Worm (Caenorhabditis elegans) whole organism, L4 larva: Measurements from ENCODE around the gene tufm-1.

Experiments used
- T26A8.4 ChIP-seq: fragments of 200-800 bp; sonication (Bioruptor generic); IDR thresholded peaks from 2 replicates; pipeline ENCODE4 v1.3.6; 2022; ENCODE audit warnings: missing genetic modification characterization, missing compliant biosample characterization
- Y48G9A.11 ChIP-seq: fragments of 200-800 bp; sonication (Bioruptor generic); IDR thresholded peaks from 2 replicates; pipeline ENCODE4 v1.3.6; 2022; ENCODE audit warnings: missing genetic modification reagents, missing genetic modification characterization, missing compliant biosample characterization
- ZK337.2 ChIP-seq: fragments of 200-800 bp; sonication (Bioruptor generic); IDR thresholded peaks from 2 replicates; pipeline ENCODE4 v1.3.6; 2022; ENCODE audit warnings: missing genetic modification reagents, missing genetic modification characterization, missing compliant biosample characterization
- aha-1 ChIP-seq: fragments of 150-350 bp; peaks from one replicate; lab custom pipeline; 2014; ENCODE audit warnings: missing biosample characterization, missing genetic modification characterization
- ama-1 ChIP-seq: fragments of 150-350 bp; optimal IDR thresholded peaks from 2 replicates; lab custom pipeline; 2014; ENCODE audit warnings: inconsistent platforms, mixed read lengths
- attf-4 ChIP-seq: sonication (generic microtip); optimal IDR thresholded peaks from 3 replicates; lab custom pipeline; 2017; ENCODE audit warnings: missing biosample characterization, missing genetic modification characterization
- ceh-28 ChIP-seq: fragments of 150-350 bp; optimal IDR thresholded peaks from 2 replicates; lab custom pipeline; 2014; ENCODE audit warnings: missing biosample characterization, missing genetic modification reagents, missing genetic modification characterization
- ceh-62 ChIP-seq: sonication (generic microtip); optimal IDR thresholded peaks from 2 replicates; lab custom pipeline; 2017; ENCODE audit warnings: missing biosample characterization, missing genetic modification characterization
- ceh-82 ChIP-seq: sonication (generic microtip); optimal IDR thresholded peaks from 2 replicates; lab custom pipeline; 2017; ENCODE audit warnings: missing biosample characterization, missing genetic modification characterization
- ces-1 ChIP-seq: fragments of 150-350 bp; sonication (generic microtip); optimal IDR thresholded peaks from 4 replicates; lab custom pipeline; 2014; ENCODE audit warnings: missing biosample characterization, missing genetic modification reagents, missing genetic modification characterization
- cey-2 ChIP-seq: sonication (generic microtip); optimal IDR thresholded peaks from 3 replicates; lab custom pipeline; 2017; ENCODE audit warnings: missing genetic modification characterization, mild to moderate bottlenecking, missing compliant biosample characterization, antibody characterized with exemption, borderline replicate concordance; ENCODE audit not compliant: insufficient read depth
- daf-16 ChIP-seq, 3 experiments: sonication (generic microtip); optimal IDR thresholded peaks; 2 replicates each; lab custom pipeline; 2016 to 2017; ENCODE audit warnings: missing genetic modification characterization in 3 of 3, missing genetic modification reagents in 3 of 3, mild to moderate bottlenecking in 2 of 3, missing compliant biosample characterization in 2 of 3, missing biosample characterization in 1 of 3, moderate library complexity in 1 of 3
- dpl-1 ChIP-seq: fragments of 150-350 bp; optimal IDR thresholded peaks from 2 replicates; lab custom pipeline; 2014; ENCODE audit warnings: missing biosample characterization, missing genetic modification reagents, missing genetic modification characterization
- dve-1 ChIP-seq: sonication (generic microtip); optimal IDR thresholded peaks from 2 replicates; lab custom pipeline; 2017; ENCODE audit warnings: antibody characterized with exemption, mild to moderate bottlenecking, missing genetic modification characterization, missing compliant biosample characterization; ENCODE audit not compliant: insufficient read depth
- egl-43 ChIP-seq: fragments of 200-800 bp; sonication (Bioruptor generic); IDR thresholded peaks from 2 replicates; pipeline ENCODE4 v1.3.6; 2022; ENCODE audit warnings: missing genetic modification reagents, missing genetic modification characterization, missing compliant biosample characterization
- fos-1 ChIP-seq: fragments of 150-350 bp; optimal IDR thresholded peaks from 2 replicates; lab custom pipeline; 2014; ENCODE audit warnings: missing biosample characterization, missing genetic modification characterization
- gei-8 ChIP-seq: fragments of 200-800 bp; sonication (Bioruptor generic); optimal IDR thresholded peaks from 2 replicates; lab custom pipeline; 2018; ENCODE audit warnings: mild to moderate bottlenecking, missing genetic modification characterization, missing compliant biosample characterization
- hlh-11 ChIP-seq: fragments of 200-800 bp; sonication (Bioruptor generic); optimal IDR thresholded peaks from 2 replicates; lab custom pipeline; 2018; ENCODE audit warnings: mild to moderate bottlenecking, missing genetic modification characterization, missing compliant biosample characterization
- hlh-30 ChIP-seq: sonication (generic microtip); optimal IDR thresholded peaks from 2 replicates; lab custom pipeline; 2017; ENCODE audit warnings: antibody characterized with exemption, mild to moderate bottlenecking, missing genetic modification characterization, missing compliant biosample characterization; ENCODE audit not compliant: insufficient read depth
- jun-1 ChIP-seq: fragments of 150-350 bp; optimal IDR thresholded peaks from 2 replicates; lab custom pipeline; 2014; ENCODE audit warnings: missing biosample characterization, missing genetic modification reagents, missing genetic modification characterization
- lin-13 ChIP-seq: fragments of 150-350 bp; optimal IDR thresholded peaks from 2 replicates; lab custom pipeline; 2014; ENCODE audit warnings: missing biosample characterization, missing genetic modification reagents, missing genetic modification characterization
- lin-38 ChIP-seq: fragments of 200-800 bp; sonication (Bioruptor generic); IDR thresholded peaks from 2 replicates; pipeline ENCODE4 v1.3.6; 2022; ENCODE audit warnings: missing genetic modification reagents, missing genetic modification characterization, missing compliant biosample characterization
- lsy-2 ChIP-seq, 2 experiments: fragments of 150-350 bp in 1 of 2; sonication (generic microtip) in 1 of 2; optimal IDR thresholded peaks; 2 replicates each; lab custom pipeline; 2014 to 2017; ENCODE audit warnings: missing biosample characterization in 2 of 2, missing genetic modification characterization in 2 of 2
- mdl-1 ChIP-seq, 2 experiments: fragments of 150-350 bp in 1 of 2; sonication (generic microtip) in 1 of 2; optimal IDR thresholded peaks; 2 replicates each; lab custom pipeline; 2014 to 2017; ENCODE audit warnings: missing biosample characterization in 2 of 2, missing genetic modification characterization in 2 of 2
- mep-1 ChIP-seq: fragments of 150-350 bp; sonication (generic microtip); optimal IDR thresholded peaks from 3 replicates; lab custom pipeline; 2014; ENCODE audit warnings: missing biosample characterization, missing genetic modification characterization
- mes-2 ChIP-seq: sonication (generic microtip); optimal IDR thresholded peaks from 2 replicates; lab custom pipeline; 2016; ENCODE audit warnings: missing genotype, mild to moderate bottlenecking, missing genetic modification characterization, missing compliant biosample characterization; ENCODE audit not compliant: poor library complexity, severe bottlenecking
- mxl-2 ChIP-seq: fragments of 200-800 bp; sonication (Bioruptor generic); conservative IDR thresholded peaks from 2 replicates; pipeline ENCODE4 v1.3.6; 2022; ENCODE audit warnings: missing genetic modification reagents, missing genetic modification characterization, missing compliant biosample characterization
- nhr-102 ChIP-seq: sonication (generic microtip); optimal IDR thresholded peaks from 2 replicates; lab custom pipeline; 2016; ENCODE audit warnings: mild to moderate bottlenecking, missing genetic modification characterization, moderate library complexity, missing compliant biosample characterization
- nhr-25 ChIP-seq: sonication (generic microtip); optimal IDR thresholded peaks from 2 replicates; lab custom pipeline; 2017; ENCODE audit warnings: missing genetic modification characterization, mild to moderate bottlenecking, missing compliant biosample characterization, antibody characterized with exemption, moderate library complexity, borderline replicate concordance; ENCODE audit not compliant: insufficient read depth
- nhr-41 ChIP-seq: fragments of 200-800 bp; sonication (Bioruptor generic); IDR thresholded peaks from 2 replicates; pipeline ENCODE4 v1.3.6; 2022; ENCODE audit warnings: missing genetic modification reagents, missing genetic modification characterization, missing compliant biosample characterization
- nhr-6 ChIP-seq: fragments of 150-350 bp; optimal IDR thresholded peaks from 2 replicates; lab custom pipeline; 2014; ENCODE audit warnings: missing biosample characterization, missing genetic modification characterization
- pha-4 ChIP-seq, 2 experiments: fragments of 150-350 bp in 1 of 2; fragments of 200-800 bp in 1 of 2; sonication (Bioruptor generic) in 1 of 2; IDR thresholded peaks in 1 of 2; optimal IDR thresholded peaks in 1 of 2; 2 replicates each; pipeline versions ENCODE4 v1.3.6 to Lab custom; 2014 to 2022; ENCODE audit warnings: missing genetic modification characterization in 2 of 2, missing genetic modification reagents in 2 of 2, missing biosample characterization in 1 of 2, missing compliant biosample characterization in 1 of 2
- rbr-2 ChIP-seq: sonication (generic microtip); optimal IDR thresholded peaks from 2 replicates; lab custom pipeline; 2016; ENCODE audit warnings: missing genotype, missing genetic modification characterization, missing compliant biosample characterization
- set-16 ChIP-seq: fragments of 200-800 bp; sonication (Bioruptor generic); IDR thresholded peaks from 2 replicates; pipeline ENCODE4 v1.3.6; 2022; ENCODE audit warnings: missing genetic modification reagents, missing genetic modification characterization, missing compliant biosample characterization
- snpc-4 ChIP-seq: fragments of 150-350 bp; optimal IDR thresholded peaks from 2 replicates; lab custom pipeline; 2014; ENCODE audit warnings: missing biosample characterization, missing genetic modification characterization
- spr-1 ChIP-seq: sonication (generic microtip); optimal IDR thresholded peaks from 2 replicates; lab custom pipeline; 2016; ENCODE audit warnings: mild to moderate bottlenecking, missing genetic modification characterization, missing compliant biosample characterization
- tra-1 ChIP-seq: fragments of 200-800 bp; sonication (Bioruptor generic); IDR thresholded peaks from 2 replicates; pipeline ENCODE4 v1.3.6; 2022; ENCODE audit warnings: missing genetic modification reagents, missing genetic modification characterization, missing compliant biosample characterization
- unc-130 ChIP-seq: sonication (generic microtip); optimal IDR thresholded peaks from 2 replicates; lab custom pipeline; 2016; ENCODE audit warnings: missing genetic modification reagents, missing genetic modification characterization, missing compliant biosample characterization
- zag-1 ChIP-seq: fragments of 150-350 bp; optimal IDR thresholded peaks from 2 replicates; lab custom pipeline; 2014; ENCODE audit warnings: missing biosample characterization, missing genetic modification characterization
- ztf-11 ChIP-seq: fragments of 150-350 bp; optimal IDR thresholded peaks from 2 replicates; lab custom pipeline; 2014; ENCODE audit warnings: missing biosample characterization, missing genetic modification characterization

The tufm-1 gene

DNA sequence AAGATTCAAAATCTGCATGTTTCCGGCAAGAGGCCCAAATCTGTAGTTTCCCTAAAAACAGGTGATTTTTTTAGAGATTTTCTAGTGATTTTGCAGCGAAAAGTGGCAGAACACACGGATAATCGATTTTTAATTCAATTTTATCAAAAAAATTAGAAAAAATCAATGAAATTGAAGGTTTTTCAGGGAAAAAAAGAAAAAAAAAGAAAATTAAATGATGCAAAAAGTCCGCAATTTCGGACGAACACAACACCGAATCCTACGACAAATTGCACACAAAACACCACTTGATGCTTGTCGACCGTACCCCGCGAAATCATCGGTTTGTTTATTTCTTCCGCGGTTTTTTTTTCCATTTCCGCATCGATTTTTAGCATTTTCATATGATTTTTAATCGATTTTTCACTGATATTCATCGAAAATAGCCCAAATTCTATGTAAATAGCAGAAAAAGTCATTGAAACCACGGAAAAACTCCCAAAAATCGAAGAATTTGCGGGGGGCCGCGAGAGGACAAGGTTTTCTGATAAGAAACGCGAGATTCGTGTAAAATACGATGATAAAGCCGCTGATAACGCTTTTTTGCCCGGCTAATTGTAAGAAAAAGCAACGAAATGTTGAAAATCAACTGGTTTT lies at the start of gene tufm-1:
Gene tufm-1 (minus strand): TSS at position 51 of the 636 bp plus-strand sequence.
- TF ChIP-seq gei-8 (GFP tag; lab: Kevin White, UChicago) = no peak
- no peak for TF ChIP-seq daf-16 (GFP tag; optimal IDR thresholded peaks at IDR 0.05; lab: Kevin White, UChicago)
- peak; percentile 55 for TF ChIP-seq daf-16 (tag; optimal IDR thresholded peaks at IDR 0.05; lab: Kevin White, UChicago)
- TF ChIP-seq ZK337.2 = no peak
- no peak for TF ChIP-seq nhr-25 (tag; lab: Kevin White, UChicago)
- no peak for TF ChIP-seq jun-1 (tag; lab: Kevin White, UChicago)
- TF ChIP-seq ceh-62 = no peak
- no peak for TF ChIP-seq zag-1 (tag; lab: Kevin White, UChicago)
- peak; percentile 29 for TF ChIP-seq lin-13 (GFP tag; lab: Kevin White, UChicago)
- no peak for TF ChIP-seq cey-2 (tag; lab: Kevin White, UChicago)
- no peak for TF ChIP-seq pha-4 (GFP tag; IDR thresholded peaks at IDR 0.05; lab: Robert Waterston, UW)
- TF ChIP-seq pha-4 (tag; optimal IDR thresholded peaks at IDR 0.05; lab: Kevin White, UChicago) = no peak
- no peak for TF ChIP-seq nhr-41 (GFP tag; lab: Robert Waterston, UW)
- TF ChIP-seq hlh-11 (tag; lab: Kevin White, UChicago) = peak; percentile 21
- TF ChIP-seq rbr-2 (tag; lab: Kevin White, UChicago) = peak; percentile 31
- TF ChIP-seq mes-2 = peak; percentile 63
- TF ChIP-seq dve-1 (tag; lab: Kevin White, UChicago) = peak; percentile 38
- TF ChIP-seq ztf-11 (tag; lab: Kevin White, UChicago) = no peak
- TF ChIP-seq hlh-30 (tag; lab: Kevin White, UChicago) = peak; percentile 57
- peak; percentile 54 for TF ChIP-seq dpl-1 (GFP tag; lab: Kevin White, UChicago)
- no peak for TF ChIP-seq attf-4
- peak; percentile 8 for TF ChIP-seq mep-1 (tag; lab: Kevin White, UChicago)
- no peak for TF ChIP-seq spr-1 (tag; lab: Kevin White, UChicago)
- no peak for TF ChIP-seq ama-1
- peak in 1 of 2 experiments; percentile 3 for TF ChIP-seq mdl-1 (tag; optimal IDR thresholded peaks at IDR 0.05; lab: Kevin White, UChicago)
- TF ChIP-seq lsy-2 (tag; optimal IDR thresholded peaks at IDR 0.05; lab: Kevin White, UChicago) = peak in 1 of 2 experiments; percentile 97
- TF ChIP-seq ces-1 (GFP tag; lab: Kevin White, UChicago) = no peak
- no peak for TF ChIP-seq fos-1 (tag; lab: Kevin White, UChicago)
- TF ChIP-seq lin-38 (GFP tag; lab: Robert Waterston, UW) = peak; percentile 75
- peak; percentile 7 for TF ChIP-seq ceh-28
- TF ChIP-seq, all 104 proteins: peak for 13

DNA sequence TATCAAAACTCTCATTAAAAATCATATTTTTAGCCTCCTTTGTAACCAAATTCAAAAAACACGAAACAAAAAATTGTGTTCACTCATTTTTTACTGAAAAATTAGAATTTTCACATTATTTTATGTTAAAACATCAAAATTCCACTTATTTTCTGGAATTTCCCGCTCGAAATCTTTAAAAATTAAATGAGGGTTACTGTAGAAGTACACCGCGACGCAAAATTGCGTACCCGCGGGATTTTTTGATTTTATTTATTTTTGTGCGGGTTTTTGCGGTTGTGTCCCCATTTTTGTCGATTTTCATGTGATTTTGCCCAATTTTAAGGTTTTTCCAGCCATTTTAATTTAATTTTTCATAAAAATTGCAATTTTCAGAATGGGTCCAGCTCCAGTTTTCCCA lies 43.6 kb upstream of the tufm-1 start:
- no peak for TF ChIP-seq daf-16 (GFP tag; optimal IDR thresholded peaks at IDR 0.05; lab: Kevin White, UChicago)
- TF ChIP-seq daf-16 (tag; optimal IDR thresholded peaks at IDR 0.05; lab: Kevin White, UChicago) = no peak
- TF ChIP-seq unc-130 (GFP tag; lab: Kevin White, UChicago) = peak; percentile 41

DNA sequence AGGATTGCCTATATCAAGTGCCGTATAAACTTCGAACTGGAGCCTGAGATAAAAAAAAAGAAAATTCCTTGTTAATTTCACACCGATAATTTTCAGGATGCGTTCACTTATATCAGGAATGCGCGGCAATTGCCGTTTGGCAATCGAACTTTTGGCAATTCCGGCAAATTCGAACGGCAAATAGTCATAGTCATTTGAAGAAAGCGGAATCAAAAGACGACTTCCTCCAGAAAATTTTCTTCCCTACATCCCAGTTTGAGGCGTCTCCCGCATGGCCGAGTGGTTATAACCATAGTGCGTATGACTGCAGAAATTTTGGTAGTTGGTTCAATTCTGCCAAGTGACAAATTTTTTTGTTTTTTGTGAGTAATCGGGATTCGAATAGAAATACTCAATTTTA lies 41.2 kb upstream of the tufm-1 start, which contains the start of gene F56F11.4:
Gene F56F11.4 (plus strand): TSS at position 301 of the 400 bp plus-strand sequence.
- TF ChIP-seq mxl-2 (GFP tag; lab: Robert Waterston, UW) (no peak), snpc-4 (tag; lab: Kevin White, UChicago) (no peak), aha-1 (tag; lab: Kevin White, UChicago) (no peak), T26A8.4 (GFP tag; lab: Robert Waterston, UW) (no peak), nhr-6 (tag; lab: Kevin White, UChicago) (no peak), ceh-82 (tag; lab: Kevin White, UChicago) (no peak), set-16 (no peak), tra-1 (GFP tag; lab: Robert Waterston, UW) (no peak), nhr-102 (tag; lab: Kevin White, UChicago) (no peak), Y48G9A.11 (GFP tag; lab: Robert Waterston, UW) (no peak), attf-4 (no peak), egl-43 (GFP tag; lab: Robert Waterston, UW) (no peak)
